Fruit fly (Drosophila melanogaster) whole organism, embryonic: Measurements from ENCODE around the gene CG14102.

Experiments
- Antp ChIP-seq: fragments of 200-800 bp; sonication (Bioruptor generic); optimal IDR thresholded peaks from 3 replicates; lab custom pipeline; 2016; ENCODE audit warnings: missing biosample characterization, missing genetic modification characterization
- Atf3 ChIP-seq: fragments of 200-800 bp; sonication (Bioruptor generic); optimal IDR thresholded peaks from 3 replicates; lab custom pipeline; 2016; ENCODE audit warnings: missing biosample characterization, missing genetic modification characterization
- Awh ChIP-seq: fragments of 200-800 bp; sonication (Bioruptor generic); IDR thresholded peaks from 2 replicates; pipeline ENCODE4, ENCODE4 v1.3.6; 2022; ENCODE audit warnings: missing biosample characterization, missing genetic modification characterization
- CG10366 ChIP-seq: fragments of 200-800 bp; sonication (Bioruptor generic); IDR thresholded peaks from 2 replicates; pipeline ENCODE4 v1.3.6; 2022; ENCODE audit warnings: missing biosample characterization, missing genetic modification characterization
- CG10431 ChIP-seq: fragments of 200-800 bp; sonication (Bioruptor generic); optimal IDR thresholded peaks from 3 replicates; lab custom pipeline; 2018; ENCODE audit warnings: missing biosample characterization, mild to moderate bottlenecking, missing genetic modification characterization
- CG12744 ChIP-seq: fragments of 200-800 bp; sonication (Bioruptor generic); optimal IDR thresholded peaks from 2 replicates; lab custom pipeline; 2016; ENCODE audit warnings: missing biosample characterization, missing genetic modification characterization
- CG13894 ChIP-seq: fragments of 200-800 bp; sonication (Bioruptor generic); optimal IDR thresholded peaks from 3 replicates; lab custom pipeline; 2018; ENCODE audit warnings: missing biosample characterization, mild to moderate bottlenecking, missing genetic modification characterization, moderate library complexity
- CG15011 ChIP-seq: fragments of 200-800 bp; sonication (Bioruptor generic); optimal IDR thresholded peaks from 3 replicates; lab custom pipeline; 2018; ENCODE audit warnings: missing biosample characterization, mild to moderate bottlenecking, missing genetic modification characterization
- CG17912 ChIP-seq: fragments of 200-800 bp; sonication (Bioruptor generic); optimal IDR thresholded peaks from 2 replicates; lab custom pipeline; 2018; ENCODE audit warnings: missing biosample characterization, mild to moderate bottlenecking, missing genetic modification characterization
- CG18262 ChIP-seq: fragments of 200-800 bp; optimal IDR thresholded peaks from 3 replicates; lab custom pipeline; 2019; ENCODE audit warnings: missing biosample characterization, mild to moderate bottlenecking, missing genetic modification characterization, moderate library complexity
- CG18619 ChIP-seq: fragments of 200-800 bp; sonication (Bioruptor generic); optimal IDR thresholded peaks from 3 replicates; lab custom pipeline; 2017; ENCODE audit warnings: missing biosample characterization, mild to moderate bottlenecking, missing genetic modification characterization
- CG2875 ChIP-seq: fragments of 200-800 bp; sonication (Bioruptor generic); optimal IDR thresholded peaks from 2 replicates; lab custom pipeline; 2017; ENCODE audit warnings: missing biosample characterization, mild to moderate bottlenecking, missing genetic modification characterization, missing genetic modification reagents
- CG3065 ChIP-seq: fragments of 200-800 bp; sonication (Bioruptor generic); optimal IDR thresholded peaks from 2 replicates; lab custom pipeline; 2016; ENCODE audit warnings: missing biosample characterization, missing genetic modification characterization
- CG32532 ChIP-seq: fragments of 200-800 bp; sonication (Bioruptor generic); IDR thresholded peaks from 2 replicates; pipeline ENCODE4 v1.3.6; 2022; ENCODE audit warnings: missing biosample characterization, missing genetic modification characterization
- CG32767 ChIP-seq: fragments of 200-800 bp; sonication (Bioruptor generic); IDR thresholded peaks from 2 replicates; pipeline ENCODE4 v1.3.6; 2022; ENCODE audit warnings: missing biosample characterization, missing genetic modification characterization
- CG4328 ChIP-seq: fragments of 200-800 bp; sonication (Bioruptor generic); optimal IDR thresholded peaks from 3 replicates; lab custom pipeline; 2017; ENCODE audit warnings: missing biosample characterization, missing genetic modification reagents, missing genetic modification characterization
- CG7928 ChIP-seq: fragments of 200-800 bp; sonication (Bioruptor generic); optimal IDR thresholded peaks from 2 replicates; lab custom pipeline; 2017; ENCODE audit warnings: missing biosample characterization, mild to moderate bottlenecking, missing genetic modification characterization
- CG7987 ChIP-seq: fragments of 200-800 bp; sonication (Bioruptor generic); optimal IDR thresholded peaks from 2 replicates; lab custom pipeline; 2018; ENCODE audit warnings: missing biosample characterization, mild to moderate bottlenecking, missing genetic modification characterization, moderate library complexity
- CG9215 ChIP-seq: fragments of 200-800 bp; sonication (Bioruptor generic); IDR thresholded peaks from 2 replicates; pipeline ENCODE4 v1.3.6; 2022; ENCODE audit warnings: missing biosample characterization, missing genetic modification characterization
- Dref ChIP-seq: fragments of 200-800 bp; sonication (Bioruptor generic); IDR thresholded peaks from 2 replicates; pipeline ENCODE4 v1.3.6; 2022; ENCODE audit warnings: missing biosample characterization, missing genetic modification characterization
- Ets65A ChIP-seq: fragments of 200-800 bp; sonication (Bioruptor generic); peaks from one replicate; lab custom pipeline; 2016; ENCODE audit warnings: missing biosample characterization, missing genetic modification characterization
- Hey ChIP-seq: fragments of 200-800 bp; sonication (Bioruptor generic); optimal IDR thresholded peaks from 3 replicates; lab custom pipeline; 2018; ENCODE audit warnings: missing biosample characterization, mild to moderate bottlenecking, missing genetic modification characterization
- Hmr ChIP-seq: fragments of 200-800 bp; sonication (Bioruptor generic); optimal IDR thresholded peaks from 3 replicates; lab custom pipeline; 2017; ENCODE audit warnings: mild to moderate bottlenecking, missing biosample characterization, missing genetic modification reagents, missing genetic modification characterization
- Mrtf ChIP-seq: fragments of 200-800 bp; sonication (Bioruptor generic); IDR thresholded peaks from 3 replicates; pipeline ENCODE4 v1.3.6; 2022; ENCODE audit warnings: missing biosample characterization, missing genetic modification characterization
- NC2β ChIP-seq: fragments of 200-800 bp; sonication (Bioruptor generic); optimal IDR thresholded peaks from 2 replicates; lab custom pipeline; 2016; ENCODE audit warnings: missing biosample characterization, missing genetic modification characterization
- Pdp1 ChIP-seq, 2 experiments: fragments of 200-800 bp; sonication (Bioruptor generic); optimal IDR thresholded peaks; 3 replicates each; lab custom pipeline; 2016; ENCODE audit warnings: missing biosample characterization in 2 of 2, missing genetic modification characterization in 2 of 2, mild to moderate bottlenecking in 1 of 2, moderate library complexity in 1 of 2
- Ptx1 ChIP-seq: fragments of 200-800 bp; sonication (Bioruptor generic); IDR thresholded peaks from 2 replicates; pipeline ENCODE4 v1.3.6; 2022; ENCODE audit warnings: missing biosample characterization, missing genetic modification characterization
- Sox102F ChIP-seq: fragments of 200-800 bp; sonication (Bioruptor generic); optimal IDR thresholded peaks from 2 replicates; lab custom pipeline; 2018; ENCODE audit warnings: missing biosample characterization, mild to moderate bottlenecking, missing genetic modification characterization, moderate library complexity
- Sry-β ChIP-seq: fragments of 200-800 bp; sonication (Bioruptor generic); optimal IDR thresholded peaks from 2 replicates; lab custom pipeline; 2018; ENCODE audit warnings: missing biosample characterization, mild to moderate bottlenecking, missing genetic modification characterization, moderate library complexity
- Sry-δ ChIP-seq: fragments of 200-800 bp; sonication (Bioruptor generic); optimal IDR thresholded peaks from 2 replicates; lab custom pipeline; 2016; ENCODE audit warnings: missing biosample characterization, missing genetic modification characterization
- ab ChIP-seq: fragments of 200-800 bp; sonication (Bioruptor generic); optimal IDR thresholded peaks from 2 replicates; lab custom pipeline; 2016; ENCODE audit warnings: missing biosample characterization, missing genetic modification characterization
- ac ChIP-seq: fragments of 200-800 bp; sonication (Bioruptor generic); optimal IDR thresholded peaks from 3 replicates; lab custom pipeline; 2017; ENCODE audit warnings: missing biosample characterization, mild to moderate bottlenecking, missing genetic modification characterization
- aop ChIP-seq: fragments of 200-800 bp; sonication (Bioruptor generic); IDR thresholded peaks from 2 replicates; pipeline ENCODE4 v1.3.6; 2022; ENCODE audit warnings: missing biosample characterization, missing genetic modification characterization
- ara ChIP-seq: fragments of 200-800 bp; sonication (Bioruptor generic); IDR thresholded peaks from 2 replicates; pipeline ENCODE4 v1.3.6; 2022; ENCODE audit warnings: missing biosample characterization, missing genetic modification characterization
- bbx ChIP-seq: fragments of 200-800 bp; sonication (Bioruptor generic); IDR thresholded peaks from 2 replicates; pipeline ENCODE4 v1.3.6; 2022; ENCODE audit warnings: missing biosample characterization, missing genetic modification characterization; ENCODE audit not compliant: partially characterized antibody
- da ChIP-seq: fragments of 200-800 bp; sonication (Bioruptor generic); optimal IDR thresholded peaks from 2 replicates; lab custom pipeline; 2016; ENCODE audit warnings: missing biosample characterization, missing genetic modification characterization
- fru ChIP-seq: fragments of >200 bp; optimal IDR thresholded peaks from 2 replicates; lab custom pipeline; 2017
- ham ChIP-seq: fragments of 200-800 bp; sonication (Bioruptor generic); IDR thresholded peaks from 2 replicates; pipeline ENCODE4 v1.3.6; 2022; ENCODE audit warnings: missing biosample characterization, missing genetic modification characterization
- hkb ChIP-seq, 2 experiments: fragments of 200-800 bp in 1 of 2; fragments of >200 bp in 1 of 2; sonication (Bioruptor generic) in 1 of 2; IDR thresholded peaks in 1 of 2; optimal IDR thresholded peaks in 1 of 2; 2 replicates each; pipeline versions ENCODE4 v1.3.6 to Lab custom; 2017 to 2022; ENCODE audit warnings: missing biosample characterization in 1 of 2, missing genetic modification characterization in 1 of 2
- jigr1 ChIP-seq: fragments of 200-800 bp; sonication (Bioruptor generic); IDR thresholded peaks from 3 replicates; pipeline ENCODE4 v1.3.6; 2022; ENCODE audit warnings: missing biosample characterization, missing genetic modification characterization
- ken ChIP-seq: fragments of 200-800 bp; sonication (Bioruptor generic); IDR thresholded peaks from 3 replicates; pipeline ENCODE4 v1.3.6; 2022; ENCODE audit warnings: missing biosample characterization, missing genetic modification characterization
- nerfin-2 ChIP-seq: fragments of 200-800 bp; sonication (Bioruptor generic); IDR thresholded peaks from 2 replicates; pipeline ENCODE4 v1.3.6; 2022; ENCODE audit warnings: missing biosample characterization, missing genetic modification characterization; ENCODE audit not compliant: partially characterized antibody
- prd ChIP-seq, 3 experiments: fragments of >200 bp in 2 of 3; fragments of 200-800 bp in 1 of 3; sonication (Bioruptor generic) in 1 of 3; optimal IDR thresholded peaks in 2 of 3; IDR thresholded peaks in 1 of 3; 2 replicates in 2 of 3; 3 replicates in 1 of 3; pipeline versions ENCODE4 v1.3.6 to Lab custom; 2017 to 2022; ENCODE audit warnings: missing biosample characterization in 1 of 3, missing genetic modification characterization in 1 of 3
- psq ChIP-seq: fragments of 200-800 bp; sonication (Bioruptor generic); optimal IDR thresholded peaks from 2 replicates; lab custom pipeline; 2017; ENCODE audit warnings: missing biosample characterization, missing genetic modification characterization
- run ChIP-seq: fragments of 200-800 bp; sonication (Bioruptor generic); optimal IDR thresholded peaks from 3 replicates; lab custom pipeline; 2018; ENCODE audit warnings: missing biosample characterization, mild to moderate bottlenecking, missing genetic modification characterization
- sens-2 ChIP-seq: fragments of 200-800 bp; sonication (Bioruptor generic); IDR thresholded peaks from 2 replicates; pipeline ENCODE4 v1.3.6; 2022; ENCODE audit warnings: missing biosample characterization, missing genetic modification characterization
- slp2 ChIP-seq: fragments of 200-800 bp; sonication (Bioruptor generic); optimal IDR thresholded peaks from 2 replicates; lab custom pipeline; 2016; ENCODE audit warnings: missing biosample characterization, missing genetic modification characterization
- toy ChIP-seq: fragments of 200-800 bp; sonication (Bioruptor generic); IDR thresholded peaks from 2 replicates; pipeline ENCODE4 v1.3.6; 2022; ENCODE audit warnings: missing biosample characterization, missing genetic modification characterization
- wek ChIP-seq: fragments of 200-800 bp; sonication (Bioruptor generic); optimal IDR thresholded peaks from 3 replicates; lab custom pipeline; 2018; ENCODE audit warnings: missing biosample characterization, mild to moderate bottlenecking, missing genetic modification characterization, moderate library complexity

The CG14102 gene

DNA sequence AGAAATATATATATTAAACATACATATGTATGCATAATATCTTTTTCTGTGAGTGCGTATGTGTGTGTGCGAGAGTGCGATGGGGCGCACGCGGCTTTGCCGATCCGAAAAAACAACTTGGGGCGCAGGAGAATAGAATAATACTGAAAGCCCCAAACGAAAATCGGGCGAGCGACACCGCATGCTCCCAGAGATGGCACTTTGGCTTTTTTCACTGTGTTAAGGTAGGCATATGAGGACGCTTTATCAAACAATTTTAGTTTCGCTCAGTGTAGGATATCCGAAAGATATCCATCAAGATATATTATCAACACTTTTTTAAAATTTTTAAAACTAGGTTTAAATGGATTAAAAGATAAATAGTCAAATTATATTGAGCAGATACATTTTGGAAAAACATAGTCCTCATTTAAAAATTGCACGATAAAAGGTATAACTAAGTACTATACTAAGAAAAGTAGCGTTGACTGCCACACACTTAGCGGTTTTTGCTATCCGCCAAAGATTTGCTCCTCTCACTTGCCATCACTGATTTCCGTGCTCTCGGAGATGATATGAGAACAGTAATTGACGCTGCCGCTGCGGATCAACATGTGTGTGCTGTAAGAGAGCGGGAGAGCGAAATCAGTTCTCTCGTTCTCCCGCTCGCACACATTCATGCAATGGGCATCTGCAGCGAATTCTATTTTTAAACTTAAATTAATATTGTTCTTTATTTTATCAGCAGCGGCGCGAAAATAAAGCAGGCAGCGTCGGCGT, 10.0 kb downstream of the CG14102 start (continued):
- peak; percentile 37; the same call in 1 of the 2 replicates for TF ChIP-seq CG32532 (GFP tag; lab: Robert Waterston, UW)
- no peak for TF ChIP-seq ham (GFP tag; lab: Robert Waterston, UW)
- TF ChIP-seq aop, result no peak
- TF ChIP-seq Pdp1 (GFP tag; optimal IDR thresholded peaks at IDR 0.05; lab: Kevin White, UChicago), result peak; percentile 39 to 78
- TF ChIP-seq nerfin-2 (GFP tag; lab: Robert Waterston, UW), result no peak
- peak; percentile 54 for TF ChIP-seq Atf3 (GFP tag; lab: Kevin White, UChicago)
- no peak for TF ChIP-seq CG7987 (GFP tag; lab: Kevin White, UChicago)
- TF ChIP-seq Mrtf (GFP tag; lab: Robert Waterston, UW), result no peak
- peak; percentile 99 for TF ChIP-seq Sry-β (GFP tag; lab: Kevin White, UChicago)
- TF ChIP-seq CG9215 (GFP tag; lab: Robert Waterston, UW), result peak; percentile 65
- no peak for TF ChIP-seq Hey (tag; lab: Kevin White, UChicago)
- no peak for TF ChIP-seq hkb (optimal IDR thresholded peaks at IDR 0.05; lab: Kevin White, UChicago)
- 0 out of 2 replicates have a peak, but pooled peaks have one; percentile 23 for TF ChIP-seq hkb (GFP tag; IDR thresholded peaks at IDR 0.05; lab: Robert Waterston, UW)
- peak; percentile 73 for TF ChIP-seq Hmr (GFP tag; lab: Kevin White, UChicago)
- TF ChIP-seq slp2, result peak; percentile 38
- no peak for TF ChIP-seq toy
- peak; percentile 15 for TF ChIP-seq ab
- TF ChIP-seq CG10366 (GFP tag; lab: Robert Waterston, UW), result peak; percentile 19; the same call in 1 of the 2 replicates
- no peak for TF ChIP-seq da
- peak; percentile 56 for TF ChIP-seq CG15011 (GFP tag; lab: Kevin White, UChicago)
- TF ChIP-seq bbx (GFP tag; lab: Robert Waterston, UW), result no peak
- peak; percentile 58 for TF ChIP-seq CG18619 (GFP tag; lab: Kevin White, UChicago)
- TF ChIP-seq psq (GFP tag; lab: Kevin White, UChicago), result peak; percentile 2
- no peak for TF ChIP-seq prd (optimal IDR thresholded peaks at IDR 0.05; lab: Kevin White, UChicago)
- peak; percentile 70; the same call in 2 of the 3 replicates for TF ChIP-seq prd (GFP tag; IDR thresholded peaks at IDR 0.05; lab: Robert Waterston, UW)
- TF ChIP-seq run (tag; lab: Kevin White, UChicago), result no peak
- TF ChIP-seq fru (lab: Kevin White, UChicago), result no peak
- no peak for TF ChIP-seq CG3065 (GFP tag; lab: Kevin White, UChicago)
- TF ChIP-seq CG12744 (GFP tag; lab: Kevin White, UChicago), result peak; percentile 40
- peak; percentile 47 for TF ChIP-seq Sox102F (GFP tag; lab: Kevin White, UChicago)
- peak; percentile 94 for TF ChIP-seq wek
- no peak for TF ChIP-seq Awh
- TF ChIP-seq CG32767 (GFP tag; lab: Robert Waterston, UW), result 0 out of 2 replicates have a peak, but pooled peaks have one; percentile 24
- peak; percentile 30 for TF ChIP-seq CG7928
- TF ChIP-seq Ptx1, result peak; percentile 61
- TF ChIP-seq CG17912 (GFP tag; lab: Kevin White, UChicago), result no peak
- TF ChIP-seq ara (GFP tag; lab: Robert Waterston, UW), result peak; percentile 42; the same call in 1 of the 2 replicates
- peak; percentile 15 for TF ChIP-seq NC2β (GFP tag; lab: Kevin White, UChicago)
- peak; percentile 21 for TF ChIP-seq CG4328
- TF ChIP-seq Sry-δ (GFP tag; lab: Kevin White, UChicago), result peak; percentile 34
- TF ChIP-seq Ets65A, result peak; percentile 96
- TF ChIP-seq sens-2 (GFP tag; lab: Robert Waterston, UW), result no peak
- no peak for TF ChIP-seq CG10431
- no peak for TF ChIP-seq Dref (GFP tag; lab: Robert Waterston, UW)
- TF ChIP-seq ken, result no peak; the same call in 1 of the 3 replicates
- TF ChIP-seq jigr1, result no peak
- peak; percentile 20 for TF ChIP-seq CG13894 (tag; lab: Kevin White, UChicago)
- peak; percentile 77 for TF ChIP-seq CG18262 (tag; lab: Kevin White, UChicago)
- no peak for TF ChIP-seq ac (GFP tag; lab: Kevin White, UChicago)
- TF ChIP-seq CG2875, result no peak
- peak; percentile 51 for TF ChIP-seq Antp (GFP tag; lab: Kevin White, UChicago)
